Fruit fly (Drosophila melanogaster) whole organism, embryonic: Measurements from ENCODE around the gene Cyp313a1.

Experiments
- CG12236 ChIP-seq: fragments of 200-800 bp; sonication (Bioruptor generic); optimal IDR thresholded peaks from 2 replicates; lab custom pipeline; 2016; ENCODE audit warnings: missing biosample characterization, missing genetic modification characterization
- CG12769 ChIP-seq: fragments of 200-800 bp; sonication (Bioruptor generic); optimal IDR thresholded peaks from 2 replicates; lab custom pipeline; 2019; ENCODE audit warnings: missing biosample characterization, mild to moderate bottlenecking, missing genetic modification characterization, moderate library complexity
- CG13287 ChIP-seq: fragments of 200-800 bp; sonication (Bioruptor generic); IDR thresholded peaks from 2 replicates; pipeline ENCODE4 v1.3.6; 2022; ENCODE audit warnings: missing biosample characterization, missing genetic modification characterization; ENCODE audit not compliant: partially characterized antibody
- CG14710 ChIP-seq: fragments of 200-800 bp; sonication (Bioruptor generic); optimal IDR thresholded peaks from 3 replicates; lab custom pipeline; 2019; ENCODE audit warnings: missing biosample characterization, mild to moderate bottlenecking, missing genetic modification characterization, moderate library complexity
- CG1832 ChIP-seq: fragments of 200-800 bp; sonication (Bioruptor generic); optimal IDR thresholded peaks from 2 replicates; lab custom pipeline; 2017; ENCODE audit warnings: missing biosample characterization, mild to moderate bottlenecking, missing genetic modification characterization, inconsistent platforms
- CG30431 ChIP-seq: fragments of 200-800 bp; sonication (Bioruptor generic); optimal IDR thresholded peaks from 2 replicates; lab custom pipeline; 2017; ENCODE audit warnings: missing biosample characterization, missing genetic modification characterization
- CG4282 ChIP-seq: fragments of 200-800 bp; sonication (Bioruptor generic); optimal IDR thresholded peaks from 2 replicates; lab custom pipeline; 2016; ENCODE audit warnings: missing biosample characterization, missing genetic modification characterization
- CG5953 ChIP-seq: fragments of 200-800 bp; sonication (Bioruptor generic); IDR thresholded peaks from 2 replicates; pipeline ENCODE4 v1.3.6; 2022; ENCODE audit warnings: missing biosample characterization, missing genetic modification characterization
- Elba2 ChIP-seq: fragments of 200-800 bp; sonication (Bioruptor generic); optimal IDR thresholded peaks from 3 replicates; lab custom pipeline; 2016; ENCODE audit warnings: missing biosample characterization, missing genetic modification characterization
- Med ChIP-seq: fragments of 200-800 bp; sonication (Bioruptor generic); peaks from one replicate; lab custom pipeline; 2016; ENCODE audit warnings: missing biosample characterization, missing genetic modification characterization, mild to moderate bottlenecking, inconsistent platforms, moderate library complexity
- dm ChIP-seq: fragments of 200-800 bp; sonication (Bioruptor generic); optimal IDR thresholded peaks from 3 replicates; lab custom pipeline; 2016; ENCODE audit warnings: missing biosample characterization, missing genetic modification characterization
- ind ChIP-seq: fragments of 200-800 bp; sonication (Bioruptor generic); optimal IDR thresholded peaks from 3 replicates; lab custom pipeline; 2016; ENCODE audit warnings: missing biosample characterization, missing genetic modification characterization
- pan ChIP-seq, 4 experiments: fragments of >200 bp in 3 of 4; fragments of 200-800 bp in 1 of 4; sonication (Bioruptor generic) in 1 of 4; optimal IDR thresholded peaks in 3 of 4; IDR thresholded peaks in 1 of 4; 2 replicates each; pipeline versions ENCODE4 v1.3.6 to Lab custom; 2017 to 2022; ENCODE audit warnings: missing biosample characterization in 2 of 4, missing genetic modification characterization in 2 of 4, mixed read lengths in 1 of 4
- slp2 ChIP-seq: fragments of 200-800 bp; sonication (Bioruptor generic); optimal IDR thresholded peaks from 2 replicates; lab custom pipeline; 2016; ENCODE audit warnings: missing biosample characterization, missing genetic modification characterization

DNA sequence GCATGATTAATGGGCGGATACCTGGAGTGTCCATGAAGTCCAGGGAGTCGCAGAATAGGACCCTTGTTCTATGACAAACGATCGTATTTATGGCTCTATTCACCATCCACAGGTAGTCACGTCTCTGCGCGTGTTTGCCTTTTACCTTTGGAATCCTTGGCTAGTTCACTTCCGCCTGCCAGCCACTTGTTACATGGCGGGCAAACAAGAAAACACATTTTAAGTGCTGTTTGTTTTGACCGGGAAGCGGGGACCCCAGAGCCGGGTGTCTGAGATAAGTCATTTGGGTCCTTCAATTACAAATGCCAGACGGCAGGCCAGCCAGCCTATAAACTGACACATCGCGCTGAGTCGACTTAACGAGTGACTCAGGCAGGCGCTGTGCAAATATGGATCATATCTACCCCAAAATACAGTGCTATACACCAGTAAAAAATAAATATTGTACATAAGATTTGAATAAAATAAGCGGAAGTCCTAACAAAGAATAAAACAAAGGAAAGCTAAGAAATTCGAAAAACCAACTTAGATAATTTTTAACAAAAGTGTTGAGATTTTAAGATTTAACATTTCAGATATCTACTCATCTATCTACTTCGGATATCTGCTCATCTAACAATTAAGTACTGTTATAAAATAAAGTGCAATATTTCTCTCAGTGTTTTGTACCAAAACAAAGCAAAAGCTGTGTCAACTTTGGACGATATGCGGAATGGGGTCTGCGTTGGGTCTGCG, 36.1 kb upstream of the Cyp313a1 start:
- no peak for TF ChIP-seq CG13287 (GFP tag; lab: Robert Waterston, UW)
- TF ChIP-seq CG5953 (GFP tag; lab: Robert Waterston, UW), result no peak
- TF ChIP-seq pan (optimal IDR thresholded peaks at IDR 0.05; lab: Kevin White, UChicago), result no peak
- no peak for TF ChIP-seq pan (GFP tag; optimal IDR thresholded peaks at IDR 0.05 in 1 of 2, IDR thresholded peaks at IDR 0.05 in 1 of 2)
- TF ChIP-seq slp2 (GFP tag; lab: Kevin White, UChicago), result no peak
- no peak for TF ChIP-seq CG12769 (tag; lab: Kevin White, UChicago)
- TF ChIP-seq CG30431 (GFP tag; lab: Kevin White, UChicago), result no peak
- no peak for TF ChIP-seq CG12236 (GFP tag; lab: Kevin White, UChicago)
- no peak for TF ChIP-seq CG14710 (tag; lab: Kevin White, UChicago)
- peak; percentile 6 for TF ChIP-seq Med
- TF ChIP-seq dm (GFP tag; lab: Kevin White, UChicago), result no peak
- no peak for TF ChIP-seq CG4282
- TF ChIP-seq CG1832 (GFP tag; lab: Kevin White, UChicago), result no peak
- TF ChIP-seq Elba2 (GFP tag; lab: Kevin White, UChicago), result no peak
- TF ChIP-seq ind, result no peak
